Worm (Caenorhabditis elegans) whole organism, L3 larva: ENCODE results near the gene srw-129.

ENCODE experiments used
- aly-2 ChIP-seq: fragments of 150-350 bp; optimal IDR thresholded peaks from 2 replicates; lab custom pipeline; 2014; ENCODE audit warnings: missing biosample characterization, missing genetic modification characterization
- ama-1 ChIP-seq: fragments of 150-350 bp; optimal IDR thresholded peaks from 2 replicates; lab custom pipeline; 2018
- egl-5 ChIP-seq: fragments of 150-350 bp; optimal IDR thresholded peaks from 2 replicates; lab custom pipeline; 2017; ENCODE audit warnings: missing biosample characterization, missing genetic modification reagents, missing genetic modification characterization, inconsistent platforms
- elt-1 ChIP-seq: fragments of 150-350 bp; optimal IDR thresholded peaks from 2 replicates; lab custom pipeline; 2014; ENCODE audit warnings: missing biosample characterization, missing genetic modification characterization
- elt-2 ChIP-seq: sonication (generic microtip); optimal IDR thresholded peaks from 2 replicates; lab custom pipeline; 2016; ENCODE audit warnings: missing genetic modification reagents, mild to moderate bottlenecking, missing genetic modification characterization, missing compliant biosample characterization
- elt-3 ChIP-seq, 3 experiments: fragments of 150-350 bp in 1 of 3; sonication (generic microtip) in 2 of 3; optimal IDR thresholded peaks; 2 replicates in 2 of 3; 4 replicates in 1 of 3; lab custom pipeline; 2014 to 2017; ENCODE audit warnings: missing biosample characterization in 3 of 3, missing genetic modification characterization in 3 of 3
- fkh-2 ChIP-seq: fragments of 150-350 bp; optimal IDR thresholded peaks from 2 replicates; lab custom pipeline; 2014; ENCODE audit warnings: missing biosample characterization, missing genetic modification reagents, missing genetic modification characterization
- lin-39 ChIP-seq: fragments of 150-350 bp; optimal IDR thresholded peaks from 2 replicates; lab custom pipeline; 2018; ENCODE audit warnings: missing biosample characterization, missing genetic modification reagents, missing genetic modification characterization
- nhr-12 ChIP-seq: fragments of 150-350 bp; optimal IDR thresholded peaks from 2 replicates; lab custom pipeline; 2014; ENCODE audit warnings: missing biosample characterization, missing genetic modification characterization
- nhr-67 ChIP-seq: fragments of 150-350 bp; optimal IDR thresholded peaks from 2 replicates; lab custom pipeline; 2014; ENCODE audit warnings: missing biosample characterization, missing genetic modification characterization
- nhr-77 ChIP-seq: fragments of 150-350 bp; optimal IDR thresholded peaks from 2 replicates; lab custom pipeline; 2014; ENCODE audit warnings: missing biosample characterization, missing genetic modification characterization
- zag-1 ChIP-seq: fragments of 150-350 bp; optimal IDR thresholded peaks from 2 replicates; lab custom pipeline; 2014; ENCODE audit warnings: missing biosample characterization, missing genetic modification characterization
- ztf-11 ChIP-seq: fragments of 150-350 bp; optimal IDR thresholded peaks from 2 replicates; lab custom pipeline; 2014; ENCODE audit warnings: missing biosample characterization, missing genetic modification characterization
- ztf-4 ChIP-seq: fragments of 150-350 bp; optimal IDR thresholded peaks from 2 replicates; lab custom pipeline; 2014; ENCODE audit warnings: missing biosample characterization, missing genetic modification characterization

- TF ChIP-seq ztf-11 (tag; lab: Kevin White, UChicago) (no peak), egl-5 (tag; lab: Kevin White, UChicago) (no peak), elt-1 (tag; lab: Kevin White, UChicago) (no peak), zag-1 (no peak), lin-39 (no peak), nhr-67 (tag; lab: Kevin White, UChicago) (no peak), elt-3 (tag; optimal IDR thresholded peaks at IDR 0.05; lab: Kevin White, UChicago) (no peak), nhr-12 (tag; lab: Kevin White, UChicago) (no peak), fkh-2 (tag; lab: Kevin White, UChicago) (no peak), nhr-77 (no peak), ama-1 (no peak), aly-2 (tag; lab: Kevin White, UChicago) (no peak), elt-2 (tag; lab: Kevin White, UChicago) (no peak), ztf-4 (tag; lab: Kevin White, UChicago) (no peak)
Observed at ce11 chrV:2941405-2941804, 30.3 kb upstream of the srw-129 start, which contains the start of gene srw-143.
